Worm (Caenorhabditis elegans) whole organism, L3 larva: ENCODE measurements around the gene Y75B8A.34.

Source experiments
- R02D3.7 ChIP-seq: fragments of 150-350 bp; optimal IDR thresholded peaks from 2 replicates; lab custom pipeline; 2014; ENCODE audit warnings: missing biosample characterization, missing genetic modification characterization
- ZK546.5 ChIP-seq: sonication (generic microtip); optimal IDR thresholded peaks from 2 replicates; lab custom pipeline; 2017; ENCODE audit warnings: missing biosample characterization, missing genetic modification characterization
- aly-2 ChIP-seq: fragments of 150-350 bp; optimal IDR thresholded peaks from 2 replicates; lab custom pipeline; 2014; ENCODE audit warnings: missing biosample characterization, missing genetic modification characterization
- ama-1 ChIP-seq: fragments of 150-350 bp; optimal IDR thresholded peaks from 2 replicates; lab custom pipeline; 2018
- ceh-16 ChIP-seq: sonication (generic microtip); optimal IDR thresholded peaks from 2 replicates; lab custom pipeline; 2017; ENCODE audit warnings: missing biosample characterization, missing genetic modification characterization
- egl-27 ChIP-seq: sonication (generic microtip); optimal IDR thresholded peaks from 4 replicates; lab custom pipeline; 2017; ENCODE audit warnings: missing biosample characterization, missing genetic modification reagents, missing genetic modification characterization
- egl-5 ChIP-seq: fragments of 150-350 bp; optimal IDR thresholded peaks from 2 replicates; lab custom pipeline; 2017; ENCODE audit warnings: missing biosample characterization, missing genetic modification reagents, missing genetic modification characterization, inconsistent platforms
- elt-1 ChIP-seq: fragments of 150-350 bp; optimal IDR thresholded peaks from 2 replicates; lab custom pipeline; 2014; ENCODE audit warnings: missing biosample characterization, missing genetic modification characterization
- elt-2 ChIP-seq: sonication (generic microtip); optimal IDR thresholded peaks from 2 replicates; lab custom pipeline; 2016; ENCODE audit warnings: missing genetic modification reagents, mild to moderate bottlenecking, missing genetic modification characterization, missing compliant biosample characterization
- eor-1 ChIP-seq, 2 experiments: fragments of 150-350 bp; optimal IDR thresholded peaks; 2 replicates each; lab custom pipeline; 2014 to 2018; ENCODE audit warnings: missing biosample characterization in 2 of 2, missing genetic modification characterization in 2 of 2
- fkh-10 ChIP-seq: sonication (generic microtip); optimal IDR thresholded peaks from 2 replicates; lab custom pipeline; 2017; ENCODE audit warnings: missing biosample characterization, missing genetic modification reagents, missing genetic modification characterization
- fos-1 ChIP-seq: fragments of 150-350 bp; optimal IDR thresholded peaks from 2 replicates; lab custom pipeline; 2014; ENCODE audit warnings: missing biosample characterization, missing genetic modification characterization
- jun-1 ChIP-seq: fragments of 150-350 bp; optimal IDR thresholded peaks from 2 replicates; lab custom pipeline; 2014; ENCODE audit warnings: missing biosample characterization, missing genetic modification reagents, missing genetic modification characterization
- lin-15B ChIP-seq: fragments of 150-350 bp; optimal IDR thresholded peaks from 2 replicates; lab custom pipeline; 2014; ENCODE audit warnings: missing biosample characterization, missing genetic modification characterization
- lin-39 ChIP-seq: fragments of 150-350 bp; optimal IDR thresholded peaks from 2 replicates; lab custom pipeline; 2018; ENCODE audit warnings: missing biosample characterization, missing genetic modification reagents, missing genetic modification characterization
- lsy-12 ChIP-seq: sonication (generic microtip); optimal IDR thresholded peaks from 2 replicates; lab custom pipeline; 2016; ENCODE audit warnings: mild to moderate bottlenecking, missing genetic modification characterization, missing compliant biosample characterization
- mdl-1 ChIP-seq: fragments of 150-350 bp; optimal IDR thresholded peaks from 2 replicates; lab custom pipeline; 2014; ENCODE audit warnings: missing biosample characterization, missing genetic modification characterization
- mml-1 ChIP-seq: fragments of 150-350 bp; sonication (generic microtip); optimal IDR thresholded peaks from 3 replicates; lab custom pipeline; 2014; ENCODE audit warnings: missing biosample characterization, missing genetic modification characterization
- nfya-1 ChIP-seq: sonication (generic microtip); optimal IDR thresholded peaks from 2 replicates; lab custom pipeline; 2017; ENCODE audit warnings: missing genetic modification characterization, mild to moderate bottlenecking, missing compliant biosample characterization, antibody characterized with exemption, moderate library complexity; ENCODE audit not compliant: insufficient read depth
- nhr-11 ChIP-seq: fragments of 150-350 bp; optimal IDR thresholded peaks from 2 replicates; lab custom pipeline; 2014; ENCODE audit warnings: missing biosample characterization, missing genetic modification characterization
- nhr-12 ChIP-seq: fragments of 150-350 bp; optimal IDR thresholded peaks from 2 replicates; lab custom pipeline; 2014; ENCODE audit warnings: missing biosample characterization, missing genetic modification characterization
- nhr-23 ChIP-seq: fragments of 150-350 bp; optimal IDR thresholded peaks from 2 replicates; lab custom pipeline; 2014; ENCODE audit warnings: missing biosample characterization, missing genetic modification reagents, missing genetic modification characterization
- nhr-25 ChIP-seq: sonication (generic microtip); optimal IDR thresholded peaks from 2 replicates; lab custom pipeline; 2017; ENCODE audit warnings: missing biosample characterization, missing genetic modification characterization
- nhr-28 ChIP-seq: fragments of 150-350 bp; optimal IDR thresholded peaks from 2 replicates; lab custom pipeline; 2014; ENCODE audit warnings: missing biosample characterization, missing genetic modification characterization
- nhr-43 ChIP-seq: sonication (generic microtip); optimal IDR thresholded peaks from 2 replicates; lab custom pipeline; 2016; ENCODE audit warnings: mild to moderate bottlenecking, missing genetic modification characterization, missing compliant biosample characterization; ENCODE audit not compliant: poor library complexity, severe bottlenecking
- nhr-76 ChIP-seq: fragments of 150-350 bp; sonication (generic microtip); optimal IDR thresholded peaks from 5 replicates; lab custom pipeline; 2014; ENCODE audit warnings: missing biosample characterization, missing genetic modification characterization
- nhr-77 ChIP-seq: fragments of 150-350 bp; optimal IDR thresholded peaks from 2 replicates; lab custom pipeline; 2014; ENCODE audit warnings: missing biosample characterization, missing genetic modification characterization
- pha-4 ChIP-seq: fragments of 150-350 bp; optimal IDR thresholded peaks from 2 replicates; lab custom pipeline; 2014; ENCODE audit warnings: missing biosample characterization, missing genetic modification reagents, missing genetic modification characterization
- sea-2 ChIP-seq: fragments of 150-350 bp; sonication (generic microtip); optimal IDR thresholded peaks from 4 replicates; lab custom pipeline; 2014; ENCODE audit warnings: missing biosample characterization, missing genetic modification reagents, missing genetic modification characterization
- snpc-4 ChIP-seq: fragments of 150-350 bp; optimal IDR thresholded peaks from 2 replicates; lab custom pipeline; 2014; ENCODE audit warnings: missing biosample characterization, missing genetic modification characterization
- tbx-2 ChIP-seq: sonication (generic microtip); optimal IDR thresholded peaks from 2 replicates; lab custom pipeline; 2016; ENCODE audit warnings: mild to moderate bottlenecking, missing genetic modification characterization, missing compliant biosample characterization
- unc-39 ChIP-seq: sonication (generic microtip); optimal IDR thresholded peaks from 4 replicates; lab custom pipeline; 2017; ENCODE audit warnings: missing biosample characterization, missing genetic modification characterization
- ztf-4 ChIP-seq: fragments of 150-350 bp; optimal IDR thresholded peaks from 2 replicates; lab custom pipeline; 2014; ENCODE audit warnings: missing biosample characterization, missing genetic modification characterization

Gene Y75B8A.34

ce11 chrIII:12351301-12351700 is 8.1 kb upstream of the Y75B8A.34 start, which contains the start of the genes pph-4.1 and Y75B8A.31 (continued):
- TF ChIP-seq snpc-4 (tag; lab: Kevin White, UChicago), result peak; percentile 89

- TF ChIP-seq fkh-10, result no peak
- no peak for TF ChIP-seq ama-1 (lab: Kevin White, UChicago)
- no peak for TF ChIP-seq nhr-25 (tag; lab: Kevin White, UChicago)
- no peak for TF ChIP-seq mdl-1
- TF ChIP-seq tbx-2 (tag; lab: Kevin White, UChicago), result no peak
- no peak for TF ChIP-seq nhr-23
- no peak for TF ChIP-seq jun-1 (tag; lab: Kevin White, UChicago)
- no peak for TF ChIP-seq unc-39 (tag; lab: Kevin White, UChicago)
Observed at ce11 chrIII:12356588-12356987, 2.8 kb upstream of the Y75B8A.34 start.

ce11 chrIII:12358461-12358860 is 904 bp upstream of the Y75B8A.34 start, which contains the start of gene Y75B8A.32:
Y75B8A.32 (minus strand) TSS chrIII:12358561.
- no peak for TF ChIP-seq nhr-12 (tag; lab: Kevin White, UChicago)
- TF ChIP-seq egl-27, result no peak
- TF ChIP-seq nhr-28, result no peak
- TF ChIP-seq ama-1 (lab: Kevin White, UChicago), result no peak
- TF ChIP-seq lsy-12 (tag; lab: Kevin White, UChicago), result no peak
- no peak for TF ChIP-seq unc-39 (tag; lab: Kevin White, UChicago)
- TF ChIP-seq egl-5, result no peak
- no peak for TF ChIP-seq aly-2
- TF ChIP-seq pha-4, result no peak
- no peak for TF ChIP-seq sea-2
- no peak for TF ChIP-seq lin-39 (tag; lab: Kevin White, UChicago)
- no peak for TF ChIP-seq nfya-1 (tag; lab: Kevin White, UChicago)
- no peak for TF ChIP-seq ZK546.5 (tag; lab: Kevin White, UChicago)
- TF ChIP-seq ztf-4 (tag; lab: Kevin White, UChicago), result no peak
- no peak for TF ChIP-seq fos-1
- TF ChIP-seq nhr-43 (tag; lab: Kevin White, UChicago), result no peak
- no peak for TF ChIP-seq nhr-76
- TF ChIP-seq mdl-1, result no peak

- no peak for TF ChIP-seq pha-4
- no peak for TF ChIP-seq mdl-1
- no peak for TF ChIP-seq lin-15B (tag; lab: Kevin White, UChicago)
- no peak for TF ChIP-seq nhr-11 (tag; lab: Kevin White, UChicago)
- TF ChIP-seq eor-1 (tag; optimal IDR thresholded peaks at IDR 0.05; lab: Kevin White, UChicago), result no peak
- TF ChIP-seq ama-1 (lab: Kevin White, UChicago), result peak; percentile 63
- no peak for TF ChIP-seq nhr-77 (tag; lab: Kevin White, UChicago)
- TF ChIP-seq elt-2 (tag; lab: Kevin White, UChicago), result peak; percentile 29
- TF ChIP-seq nhr-23, result peak; percentile 21
- TF ChIP-seq nhr-43 (tag; lab: Kevin White, UChicago), result no peak
- no peak for TF ChIP-seq R02D3.7 (tag; lab: Kevin White, UChicago)
- TF ChIP-seq tbx-2 (tag; lab: Kevin White, UChicago), result no peak
Observed at ce11 chrIII:12366989-12367557, 7.7 kb downstream of the Y75B8A.34 start, which contains the start of gene Y75B8A.33. Y75B8A.33 (minus strand) TSS chrIII:12367373.

ce11 chrIII:12367891-12368290 is 8.5 kb downstream of the Y75B8A.34 start:
- TF ChIP-seq unc-39 (tag; lab: Kevin White, UChicago) (no peak), ama-1 (lab: Kevin White, UChicago) (no peak), elt-1 (tag; lab: Kevin White, UChicago) (no peak), aly-2 (no peak), ceh-16 (no peak), snpc-4 (tag; lab: Kevin White, UChicago) (no peak), mml-1 (tag; lab: Kevin White, UChicago) (no peak), egl-5 (no peak), egl-27 (no peak), nhr-28 (no peak), ztf-4 (tag; lab: Kevin White, UChicago) (no peak)
